Worm (Caenorhabditis elegans) whole organism, L4 larva: ENCODE results near the gene lit-1.

ENCODE experiments used
- R02D3.7 ChIP-seq: fragments of 150-350 bp; sonication (generic microtip); optimal IDR thresholded peaks from 3 replicates; lab custom pipeline; 2014; ENCODE audit warnings: missing biosample characterization, missing genetic modification characterization
- Y105C5A.15 ChIP-seq: fragments of 200-800 bp; sonication (Bioruptor generic); IDR thresholded peaks from 2 replicates; pipeline ENCODE4 v1.3.6; 2022; ENCODE audit warnings: missing genetic modification characterization, missing compliant biosample characterization
- dmd-6 ChIP-seq: fragments of 200-800 bp; sonication (Bioruptor generic); IDR thresholded peaks from 2 replicates; pipeline ENCODE4 v1.3.6; 2022; ENCODE audit warnings: missing genetic modification reagents, missing genetic modification characterization, missing compliant biosample characterization
- fkh-10 ChIP-seq: fragments of 150-350 bp; optimal IDR thresholded peaks from 2 replicates; lab custom pipeline; 2014; ENCODE audit warnings: missing biosample characterization, missing genetic modification reagents, missing genetic modification characterization
- fos-1 ChIP-seq: fragments of 150-350 bp; optimal IDR thresholded peaks from 2 replicates; lab custom pipeline; 2014; ENCODE audit warnings: missing biosample characterization, missing genetic modification characterization
- jun-1 ChIP-seq: fragments of 150-350 bp; optimal IDR thresholded peaks from 2 replicates; lab custom pipeline; 2014; ENCODE audit warnings: missing biosample characterization, missing genetic modification reagents, missing genetic modification characterization
- lir-3 ChIP-seq: sonication (generic microtip); optimal IDR thresholded peaks from 2 replicates; lab custom pipeline; 2016; ENCODE audit warnings: mild to moderate bottlenecking, missing genetic modification characterization, missing compliant biosample characterization
- nhr-77 ChIP-seq: fragments of 150-350 bp; optimal IDR thresholded peaks from 2 replicates; lab custom pipeline; 2014; ENCODE audit warnings: missing biosample characterization, missing genetic modification characterization
- pha-4 ChIP-seq, 2 experiments: fragments of 150-350 bp in 1 of 2; fragments of 200-800 bp in 1 of 2; sonication (Bioruptor generic) in 1 of 2; IDR thresholded peaks in 1 of 2; optimal IDR thresholded peaks in 1 of 2; 2 replicates each; pipeline versions ENCODE4 v1.3.6 to Lab custom; 2014 to 2022; ENCODE audit warnings: missing genetic modification characterization in 2 of 2, missing genetic modification reagents in 2 of 2, missing biosample characterization in 1 of 2, missing compliant biosample characterization in 1 of 2
- pqm-1 ChIP-seq: sonication (generic microtip); optimal IDR thresholded peaks from 2 replicates; lab custom pipeline; 2017; ENCODE audit warnings: missing biosample characterization, missing genetic modification characterization
- zag-1 ChIP-seq: fragments of 150-350 bp; optimal IDR thresholded peaks from 2 replicates; lab custom pipeline; 2014; ENCODE audit warnings: missing biosample characterization, missing genetic modification characterization

DNA sequence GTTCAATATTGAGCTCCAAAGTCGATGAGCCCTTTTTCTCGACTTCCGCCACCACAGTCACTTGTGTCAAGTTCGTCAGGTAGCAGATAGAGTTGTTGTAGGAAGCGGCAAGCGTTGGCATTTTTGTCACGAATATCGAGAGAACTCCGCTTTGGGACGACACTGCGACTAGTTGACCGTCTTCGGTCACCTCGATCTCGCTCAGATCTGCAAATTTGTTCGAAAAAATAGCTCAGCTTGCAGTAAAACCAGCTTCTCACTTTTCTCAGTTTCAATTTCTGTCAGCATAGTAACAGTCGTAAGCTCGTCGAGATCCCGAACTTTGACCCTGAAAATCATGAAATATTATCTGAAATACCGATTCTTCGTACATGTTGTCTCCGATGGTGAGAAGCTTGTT, 17.6 kb upstream of the lit-1 start:
- TF ChIP-seq pha-4 (GFP tag; IDR thresholded peaks at IDR 0.05; lab: Robert Waterston, UW) (no peak), pha-4 (tag; optimal IDR thresholded peaks at IDR 0.05; lab: Kevin White, UChicago) (no peak), nhr-77 (tag; lab: Kevin White, UChicago) (no peak), fkh-10 (GFP tag; lab: Kevin White, UChicago) (no peak), pqm-1 (tag; lab: Kevin White, UChicago) (no peak), zag-1 (tag; lab: Kevin White, UChicago) (no peak), lir-3 (tag; lab: Kevin White, UChicago) (no peak), R02D3.7 (tag; lab: Kevin White, UChicago) (no peak), jun-1 (no peak), fos-1 (tag; lab: Kevin White, UChicago) (no peak), dmd-6 (no peak), Y105C5A.15 (GFP tag; lab: Robert Waterston, UW) (no peak)
